Fruit fly (Drosophila melanogaster) whole organism, embryonic: ENCODE measurements around the gene CG43407.
A peak's percentile ranks its signal among the peaks of the same experiment; 100 is the strongest.

Source experiments
- BtbVII ChIP-seq: fragments of 200-800 bp; sonication (Bioruptor generic); optimal IDR thresholded peaks from 3 replicates; lab custom pipeline; 2017; ENCODE audit warnings: missing biosample characterization, mild to moderate bottlenecking, missing genetic modification characterization
- CG10654 ChIP-seq: fragments of 200-800 bp; sonication (Bioruptor generic); optimal IDR thresholded peaks from 2 replicates; lab custom pipeline; 2016; ENCODE audit warnings: missing biosample characterization, missing genetic modification characterization
- CG11085 ChIP-seq: fragments of 200-800 bp; sonication (Bioruptor generic); IDR thresholded peaks from 2 replicates; pipeline ENCODE4 v1.3.6; 2022; ENCODE audit warnings: missing biosample characterization, missing genetic modification characterization
- CG11398 ChIP-seq: fragments of 200-800 bp; sonication (Bioruptor generic); optimal IDR thresholded peaks from 2 replicates; lab custom pipeline; 2016; ENCODE audit warnings: missing biosample characterization, missing genetic modification characterization
- CG11504 ChIP-seq: fragments of 200-800 bp; sonication (Bioruptor generic); optimal IDR thresholded peaks from 3 replicates; lab custom pipeline; 2019; ENCODE audit warnings: missing biosample characterization, mild to moderate bottlenecking, missing genetic modification characterization, moderate library complexity
- CG12236 ChIP-seq: fragments of 200-800 bp; sonication (Bioruptor generic); optimal IDR thresholded peaks from 2 replicates; lab custom pipeline; 2016; ENCODE audit warnings: missing biosample characterization, missing genetic modification characterization
- CG1233 ChIP-seq: fragments of 200-800 bp; sonication (Bioruptor generic); optimal IDR thresholded peaks from 4 replicates; lab custom pipeline; 2018; ENCODE audit warnings: missing biosample characterization, mild to moderate bottlenecking, missing genetic modification characterization
- CG17361 ChIP-seq: fragments of 200-800 bp; sonication (Bioruptor generic); IDR thresholded peaks from 3 replicates; pipeline ENCODE4 v1.3.6; 2022; ENCODE audit warnings: missing biosample characterization, missing genetic modification characterization
- CG2889 ChIP-seq: fragments of 200-800 bp; sonication (Bioruptor generic); IDR thresholded peaks from 3 replicates; pipeline ENCODE4 v1.3.6; 2022; ENCODE audit warnings: missing biosample characterization, missing genetic modification characterization
- CG3726 ChIP-seq: fragments of 200-800 bp; sonication (Bioruptor generic); IDR thresholded peaks from 3 replicates; pipeline ENCODE4, ENCODE4 v1.3.6; 2022; ENCODE audit warnings: missing biosample characterization, missing genetic modification characterization
- CG3838 ChIP-seq: fragments of 200-800 bp; sonication (Bioruptor generic); optimal IDR thresholded peaks from 3 replicates; lab custom pipeline; 2016; ENCODE audit warnings: missing biosample characterization, missing genetic modification characterization
- CG3995 ChIP-seq: fragments of 200-800 bp; sonication (Bioruptor generic); optimal IDR thresholded peaks from 3 replicates; lab custom pipeline; 2016; ENCODE audit warnings: missing biosample characterization, missing genetic modification characterization
- CG4282 ChIP-seq: fragments of 200-800 bp; sonication (Bioruptor generic); optimal IDR thresholded peaks from 2 replicates; lab custom pipeline; 2016; ENCODE audit warnings: missing biosample characterization, missing genetic modification characterization
- CG5245 ChIP-seq: fragments of 200-800 bp; sonication (Bioruptor generic); optimal IDR thresholded peaks from 3 replicates; lab custom pipeline; 2016; ENCODE audit warnings: missing biosample characterization, missing genetic modification characterization
- CG6175 ChIP-seq: fragments of 200-800 bp; sonication (Bioruptor generic); IDR thresholded peaks from 3 replicates; pipeline ENCODE4 v1.3.6; 2022; ENCODE audit warnings: missing biosample characterization, missing genetic modification characterization
- CG7357 ChIP-seq: fragments of 200-800 bp; sonication (Bioruptor generic); IDR thresholded peaks from 3 replicates; pipeline ENCODE4 v1.3.6; 2022; ENCODE audit warnings: missing biosample characterization, missing genetic modification characterization
- CG7963 ChIP-seq: fragments of 200-800 bp; sonication (Bioruptor generic); IDR thresholded peaks from 3 replicates; pipeline ENCODE4 v1.3.6; 2022; ENCODE audit warnings: missing biosample characterization, missing genetic modification characterization; ENCODE audit not compliant: partially characterized antibody
- Dll ChIP-seq: fragments of 200-800 bp; sonication (Bioruptor generic); IDR thresholded peaks from 4 replicates; pipeline ENCODE4 v1.3.6; 2022; ENCODE audit warnings: missing biosample characterization, missing genetic modification characterization; ENCODE audit not compliant: partially characterized antibody
- Dref ChIP-seq: fragments of 200-800 bp; sonication (Bioruptor generic); IDR thresholded peaks from 2 replicates; pipeline ENCODE4 v1.3.6; 2022; ENCODE audit warnings: missing biosample characterization, missing genetic modification characterization
- Gug ChIP-seq: fragments of 200-800 bp; sonication (Bioruptor generic); IDR thresholded peaks from 4 replicates; pipeline ENCODE4 v1.3.6; 2022; ENCODE audit warnings: missing biosample characterization, missing genetic modification characterization
- HLH3B ChIP-seq: fragments of 200-800 bp; sonication (Bioruptor generic); IDR thresholded peaks from 2 replicates; pipeline ENCODE4 v1.3.6; 2022; ENCODE audit warnings: missing biosample characterization, missing genetic modification characterization
- Hey ChIP-seq: fragments of 200-800 bp; sonication (Bioruptor generic); optimal IDR thresholded peaks from 3 replicates; lab custom pipeline; 2018; ENCODE audit warnings: missing biosample characterization, mild to moderate bottlenecking, missing genetic modification characterization
- HmgD ChIP-seq: fragments of 200-800 bp; sonication (Bioruptor generic); optimal IDR thresholded peaks from 3 replicates; lab custom pipeline; 2016; ENCODE audit warnings: missing biosample characterization, missing genetic modification characterization
- Hmr ChIP-seq: fragments of 200-800 bp; sonication (Bioruptor generic); optimal IDR thresholded peaks from 3 replicates; lab custom pipeline; 2017; ENCODE audit warnings: mild to moderate bottlenecking, missing biosample characterization, missing genetic modification reagents, missing genetic modification characterization
- Max ChIP-seq: fragments of 200-800 bp; sonication (Bioruptor generic); optimal IDR thresholded peaks from 2 replicates; lab custom pipeline; 2016; ENCODE audit warnings: missing biosample characterization, mild to moderate bottlenecking, missing genetic modification characterization
- Meics ChIP-seq: fragments of 200-800 bp; sonication (Bioruptor generic); optimal IDR thresholded peaks from 2 replicates; lab custom pipeline; 2017; ENCODE audit warnings: missing biosample characterization, mild to moderate bottlenecking, missing genetic modification characterization
- NFAT ChIP-seq: fragments of 200-800 bp; sonication (Bioruptor generic); IDR thresholded peaks from 2 replicates; pipeline ENCODE4 v1.3.6; 2022; ENCODE audit warnings: missing biosample characterization, missing genetic modification characterization
- Nf-YB ChIP-seq: fragments of 200-800 bp; sonication (Bioruptor generic); optimal IDR thresholded peaks from 3 replicates; lab custom pipeline; 2019; ENCODE audit warnings: missing biosample characterization, mild to moderate bottlenecking, missing genetic modification characterization, moderate library complexity
- NfI ChIP-seq: fragments of 200-800 bp; sonication (Bioruptor generic); optimal IDR thresholded peaks from 3 replicates; lab custom pipeline; 2018; ENCODE audit warnings: missing biosample characterization, mild to moderate bottlenecking, missing genetic modification characterization, moderate library complexity
- Six4 ChIP-seq: fragments of 200-800 bp; sonication (Bioruptor generic); optimal IDR thresholded peaks from 2 replicates; lab custom pipeline; 2016; ENCODE audit warnings: missing biosample characterization, missing genetic modification characterization
- Sry-β ChIP-seq: fragments of 200-800 bp; sonication (Bioruptor generic); optimal IDR thresholded peaks from 2 replicates; lab custom pipeline; 2018; ENCODE audit warnings: missing biosample characterization, mild to moderate bottlenecking, missing genetic modification characterization, moderate library complexity
- bcd ChIP-seq: fragments of 200-800 bp; sonication (Bioruptor generic); optimal IDR thresholded peaks from 2 replicates; lab custom pipeline; 2017; ENCODE audit warnings: missing biosample characterization, mild to moderate bottlenecking, missing genetic modification characterization
- cad ChIP-seq: fragments of >200 bp; optimal IDR thresholded peaks from 2 replicates; lab custom pipeline; 2017; ENCODE audit warnings: missing biosample characterization, missing genetic modification characterization
- corto ChIP-seq: fragments of 200-800 bp; sonication (Bioruptor generic); optimal IDR thresholded peaks from 2 replicates; lab custom pipeline; 2016; ENCODE audit warnings: missing biosample characterization, mild to moderate bottlenecking, missing genetic modification characterization, moderate library complexity
- fd102C ChIP-seq: fragments of 200-800 bp; sonication (Bioruptor generic); optimal IDR thresholded peaks from 2 replicates; lab custom pipeline; 2018; ENCODE audit warnings: missing biosample characterization, mild to moderate bottlenecking, missing genetic modification characterization, moderate library complexity
- ftz-f1 ChIP-seq: fragments of 200-800 bp; sonication (Bioruptor generic); optimal IDR thresholded peaks from 2 replicates; lab custom pipeline; 2016; ENCODE audit warnings: missing biosample characterization, missing genetic modification characterization
- grn ChIP-seq: fragments of 200-800 bp; sonication (Bioruptor generic); optimal IDR thresholded peaks from 3 replicates; lab custom pipeline; 2017; ENCODE audit warnings: missing biosample characterization, missing genetic modification characterization
- hb ChIP-seq: fragments of 200-800 bp; sonication (Bioruptor generic); IDR thresholded peaks from 3 replicates; pipeline ENCODE4 v1.3.6; 2022; ENCODE audit warnings: missing biosample characterization, missing genetic modification characterization; ENCODE audit not compliant: partially characterized antibody
- inv ChIP-seq: fragments of 200-800 bp; sonication (Bioruptor generic); IDR thresholded peaks from 2 replicates; pipeline ENCODE4 v1.3.6; 2022; ENCODE audit warnings: missing biosample characterization, missing genetic modification characterization; ENCODE audit not compliant: partially characterized antibody
- ken ChIP-seq: fragments of 200-800 bp; sonication (Bioruptor generic); IDR thresholded peaks from 3 replicates; pipeline ENCODE4 v1.3.6; 2022; ENCODE audit warnings: missing biosample characterization, missing genetic modification characterization
- klu ChIP-seq: fragments of 200-800 bp; sonication (Bioruptor generic); IDR thresholded peaks from 2 replicates; pipeline ENCODE4 v1.3.6; 2022; ENCODE audit warnings: missing biosample characterization, missing genetic modification characterization
- lbe ChIP-seq: fragments of 200-800 bp; sonication (Bioruptor generic); optimal IDR thresholded peaks from 2 replicates; lab custom pipeline; 2016; ENCODE audit warnings: missing biosample characterization, mild to moderate bottlenecking, missing genetic modification characterization
- lilli ChIP-seq: fragments of 200-800 bp; sonication (Bioruptor generic); optimal IDR thresholded peaks from 3 replicates; lab custom pipeline; 2016; ENCODE audit warnings: missing biosample characterization, missing genetic modification characterization
- odd ChIP-seq: fragments of 200-800 bp; sonication (Bioruptor generic); optimal IDR thresholded peaks from 2 replicates; lab custom pipeline; 2017; ENCODE audit warnings: missing biosample characterization, mild to moderate bottlenecking, missing genetic modification characterization
- p53 ChIP-seq: fragments of 200-800 bp; sonication (Bioruptor generic); optimal IDR thresholded peaks from 2 replicates; lab custom pipeline; 2016; ENCODE audit warnings: missing biosample characterization, missing genetic modification characterization
- sc ChIP-seq, 3 experiments: fragments of >200 bp in 2 of 3; fragments of 200-800 bp in 1 of 3; sonication (Bioruptor generic) in 1 of 3; optimal IDR thresholded peaks; 2 replicates in 2 of 3; 3 replicates in 1 of 3; lab custom pipeline; 2017; ENCODE audit warnings: mild to moderate bottlenecking in 1 of 3, missing biosample characterization in 1 of 3, missing genetic modification characterization in 1 of 3, missing genetic modification reagents in 1 of 3
- slp2 ChIP-seq: fragments of 200-800 bp; sonication (Bioruptor generic); optimal IDR thresholded peaks from 2 replicates; lab custom pipeline; 2016; ENCODE audit warnings: missing biosample characterization, missing genetic modification characterization
- sqz ChIP-seq: fragments of 200-800 bp; sonication (Bioruptor generic); optimal IDR thresholded peaks from 3 replicates; lab custom pipeline; 2018; ENCODE audit warnings: missing biosample characterization, mild to moderate bottlenecking, missing genetic modification characterization
- vnd ChIP-seq: fragments of 200-800 bp; sonication (Bioruptor generic); IDR thresholded peaks from 3 replicates; pipeline ENCODE4 v1.3.6; 2022; ENCODE audit warnings: missing biosample characterization, missing genetic modification characterization; ENCODE audit not compliant: partially characterized antibody
- yki ChIP-seq: fragments of >200 bp; optimal IDR thresholded peaks from 3 replicates; lab custom pipeline; 2018

Gene CG43407

dm6 chr3L:19087369-19088275 lies 34.4 kb upstream of the CG43407 start (continued):
- TF ChIP-seq HLH3B (GFP tag; lab: Robert Waterston, UW) (no peak), klu (GFP tag; lab: Robert Waterston, UW) (no peak), inv (GFP tag; lab: Robert Waterston, UW) (no peak), sc (optimal IDR thresholded peaks at IDR 0.05; lab: Kevin White, UChicago) (no peak), sc (GFP tag; optimal IDR thresholded peaks at IDR 0.05; lab: Kevin White, UChicago) (peak; percentile 6), ken (GFP tag; lab: Robert Waterston, UW) (no peak), yki (lab: Kevin White, UChicago) (no peak), lbe (no peak), NFAT (GFP tag; lab: Robert Waterston, UW) (no peak), Hmr (GFP tag; lab: Kevin White, UChicago) (peak; percentile 69), CG1233 (GFP tag; lab: Kevin White, UChicago) (peak; percentile 33), sqz (GFP tag; lab: Kevin White, UChicago) (no peak), vnd (GFP tag; lab: Robert Waterston, UW) (no peak), bcd (GFP tag; lab: Kevin White, UChicago) (peak; percentile 17), Max (GFP tag; lab: Kevin White, UChicago) (no peak), Nf-YB (GFP tag; lab: Kevin White, UChicago) (peak; percentile 19), CG7357 (GFP tag; lab: Robert Waterston, UW) (no peak), slp2 (GFP tag; lab: Kevin White, UChicago) (no peak), Meics (GFP tag; lab: Kevin White, UChicago) (peak; percentile 68), HmgD (GFP tag; lab: Kevin White, UChicago) (no peak), Dll (GFP tag; lab: Robert Waterston, UW) (no peak), Hey (no peak), CG4282 (GFP tag; lab: Kevin White, UChicago) (no peak), Six4 (GFP tag; lab: Kevin White, UChicago) (no peak), CG17361 (peak; percentile 56; the same call in 2 of the 3 replicates), CG10654 (no peak), CG3995 (GFP tag; lab: Kevin White, UChicago) (no peak), odd (no peak), cad (GFP tag; lab: Kevin White, UChicago) (no peak), CG5245 (GFP tag; lab: Kevin White, UChicago) (no peak), CG11398 (GFP tag; lab: Kevin White, UChicago) (no peak), lilli (GFP tag; lab: Kevin White, UChicago) (no peak), CG12236 (GFP tag; lab: Kevin White, UChicago) (no peak), CG3726 (GFP tag; lab: Robert Waterston, UW) (no peak), corto (GFP tag; lab: Kevin White, UChicago) (no peak), Gug (GFP tag; lab: Robert Waterston, UW) (no peak; the same call in 3 of the 4 replicates), p53 (GFP tag; lab: Kevin White, UChicago) (no peak), ftz-f1 (GFP tag; lab: Kevin White, UChicago) (no peak), BtbVII (GFP tag; lab: Kevin White, UChicago) (peak; percentile 39), CG2889 (GFP tag; lab: Robert Waterston, UW) (no peak), fd102C (GFP tag; lab: Kevin White, UChicago) (no peak), CG11504 (tag; lab: Kevin White, UChicago) (peak; percentile 61), CG3838 (no peak), hb (GFP tag; lab: Robert Waterston, UW) (no peak), CG11085 (GFP tag; lab: Robert Waterston, UW) (no peak), Dref (GFP tag; lab: Robert Waterston, UW) (no peak), Sry-β (GFP tag; lab: Kevin White, UChicago) (no peak), CG6175 (no peak), grn (GFP tag; lab: Kevin White, UChicago) (no peak), CG7963 (GFP tag; lab: Robert Waterston, UW) (no peak), NfI (GFP tag; lab: Kevin White, UChicago) (no peak)
